Worm (Caenorhabditis elegans) whole organism, L4 larva: Measurements from ENCODE around the gene F53B3.3.

Source experiments
- F10B5.3 ChIP-seq: sonication (generic microtip); optimal IDR thresholded peaks from 2 replicates; lab custom pipeline; 2016; ENCODE audit warnings: mild to moderate bottlenecking, missing genetic modification characterization, missing compliant biosample characterization
- F37D6.2 ChIP-seq: sonication (generic microtip); optimal IDR thresholded peaks from 2 replicates; lab custom pipeline; 2016; ENCODE audit warnings: mild to moderate bottlenecking, missing genetic modification characterization, missing compliant biosample characterization
- F44E2.7 ChIP-seq: fragments of 200-800 bp; sonication (Bioruptor generic); IDR thresholded peaks from 2 replicates; pipeline ENCODE4 v2.1.2; 2022; ENCODE audit warnings: missing genetic modification characterization, missing compliant biosample characterization
- T20F7.1 ChIP-seq: fragments of 200-800 bp; sonication (Bioruptor generic); optimal IDR thresholded peaks from 2 replicates; lab custom pipeline; 2018; ENCODE audit warnings: mild to moderate bottlenecking, missing genetic modification characterization, missing compliant biosample characterization
- Y105C5A.15 ChIP-seq: fragments of 200-800 bp; sonication (Bioruptor generic); IDR thresholded peaks from 2 replicates; pipeline ENCODE4 v1.3.6; 2022; ENCODE audit warnings: missing genetic modification characterization, missing compliant biosample characterization
- Y5F2A.4 ChIP-seq: fragments of 200-800 bp; sonication (Bioruptor generic); optimal IDR thresholded peaks from 2 replicates; lab custom pipeline; 2018; ENCODE audit warnings: mild to moderate bottlenecking, missing genetic modification characterization, missing compliant biosample characterization
- Y75B8A.6 ChIP-seq: fragments of 200-800 bp; sonication (Bioruptor generic); IDR thresholded peaks from 2 replicates; pipeline ENCODE4 v1.3.6; 2022; ENCODE audit warnings: missing genetic modification reagents, missing genetic modification characterization, missing compliant biosample characterization
- aha-1 ChIP-seq: fragments of 150-350 bp; peaks from one replicate; lab custom pipeline; 2014; ENCODE audit warnings: missing biosample characterization, missing genetic modification characterization
- ceh-20 ChIP-seq: fragments of 200-800 bp; sonication (Bioruptor generic); IDR thresholded peaks from 2 replicates; pipeline ENCODE4 v1.3.6; 2022; ENCODE audit warnings: missing genetic modification reagents, missing genetic modification characterization, missing compliant biosample characterization
- ceh-32 ChIP-seq: sonication (generic microtip); optimal IDR thresholded peaks from 2 replicates; lab custom pipeline; 2016; ENCODE audit warnings: mild to moderate bottlenecking, missing genetic modification characterization, missing compliant biosample characterization; ENCODE audit not compliant: poor library complexity
- ceh-44 ChIP-seq: fragments of 200-800 bp; sonication (Bioruptor generic); IDR thresholded peaks from 2 replicates; pipeline ENCODE4 v1.3.6; 2022; ENCODE audit warnings: missing genetic modification reagents, missing genetic modification characterization, missing compliant biosample characterization
- ceh-82 ChIP-seq: sonication (generic microtip); optimal IDR thresholded peaks from 2 replicates; lab custom pipeline; 2017; ENCODE audit warnings: missing biosample characterization, missing genetic modification characterization
- ctbp-1 ChIP-seq: fragments of 200-800 bp; sonication (Bioruptor generic); IDR thresholded peaks from 2 replicates; pipeline ENCODE4 v1.3.6; 2022; ENCODE audit warnings: missing genetic modification reagents, missing genetic modification characterization, missing compliant biosample characterization
- daf-12 ChIP-seq: fragments of 150-350 bp; optimal IDR thresholded peaks from 2 replicates; lab custom pipeline; 2014; ENCODE audit warnings: missing biosample characterization, missing genetic modification reagents, missing genetic modification characterization
- daf-16 ChIP-seq, 3 experiments: sonication (generic microtip); optimal IDR thresholded peaks; 2 replicates each; lab custom pipeline; 2016 to 2017; ENCODE audit warnings: missing genetic modification characterization in 3 of 3, missing genetic modification reagents in 3 of 3, mild to moderate bottlenecking in 2 of 3, missing compliant biosample characterization in 2 of 3, missing biosample characterization in 1 of 3, moderate library complexity in 1 of 3
- daf-19 ChIP-seq: fragments of 200-800 bp; sonication (Bioruptor generic); conservative IDR thresholded peaks from 2 replicates; pipeline ENCODE4 v1.3.6; 2022; ENCODE audit warnings: missing genetic modification characterization, missing compliant biosample characterization
- daf-8 ChIP-seq: fragments of 200-800 bp; sonication (Bioruptor generic); IDR thresholded peaks from 2 replicates; pipeline ENCODE4 v1.3.6; 2022; ENCODE audit warnings: missing genetic modification characterization, missing compliant biosample characterization
- dmd-6 ChIP-seq: fragments of 200-800 bp; sonication (Bioruptor generic); IDR thresholded peaks from 2 replicates; pipeline ENCODE4 v1.3.6; 2022; ENCODE audit warnings: missing genetic modification reagents, missing genetic modification characterization, missing compliant biosample characterization
- dve-1 ChIP-seq: sonication (generic microtip); optimal IDR thresholded peaks from 2 replicates; lab custom pipeline; 2017; ENCODE audit warnings: antibody characterized with exemption, mild to moderate bottlenecking, missing genetic modification characterization, missing compliant biosample characterization; ENCODE audit not compliant: insufficient read depth
- fkh-10 ChIP-seq: fragments of 150-350 bp; optimal IDR thresholded peaks from 2 replicates; lab custom pipeline; 2014; ENCODE audit warnings: missing biosample characterization, missing genetic modification reagents, missing genetic modification characterization
- gei-8 ChIP-seq: fragments of 200-800 bp; sonication (Bioruptor generic); optimal IDR thresholded peaks from 2 replicates; lab custom pipeline; 2018; ENCODE audit warnings: mild to moderate bottlenecking, missing genetic modification characterization, missing compliant biosample characterization
- hif-1 ChIP-seq, 2 experiments: sonication (generic microtip); optimal IDR thresholded peaks; 2 replicates each; lab custom pipeline; 2016 to 2017; ENCODE audit warnings: missing compliant biosample characterization in 2 of 2, missing genetic modification characterization in 2 of 2, missing genetic modification reagents in 2 of 2, missing genotype in 2 of 2, mild to moderate bottlenecking in 1 of 2
- hlh-11 ChIP-seq: fragments of 200-800 bp; sonication (Bioruptor generic); optimal IDR thresholded peaks from 2 replicates; lab custom pipeline; 2018; ENCODE audit warnings: mild to moderate bottlenecking, missing genetic modification characterization, missing compliant biosample characterization
- hlh-30 ChIP-seq: sonication (generic microtip); optimal IDR thresholded peaks from 2 replicates; lab custom pipeline; 2017; ENCODE audit warnings: antibody characterized with exemption, mild to moderate bottlenecking, missing genetic modification characterization, missing compliant biosample characterization; ENCODE audit not compliant: insufficient read depth
- lim-7 ChIP-seq: fragments of 200-800 bp; sonication (Bioruptor generic); IDR thresholded peaks from 2 replicates; pipeline ENCODE4 v1.3.6; 2022; ENCODE audit warnings: missing genetic modification characterization, missing compliant biosample characterization
- lin-38 ChIP-seq: fragments of 200-800 bp; sonication (Bioruptor generic); IDR thresholded peaks from 2 replicates; pipeline ENCODE4 v1.3.6; 2022; ENCODE audit warnings: missing genetic modification reagents, missing genetic modification characterization, missing compliant biosample characterization
- lin-39 ChIP-seq: fragments of 150-350 bp; optimal IDR thresholded peaks from 2 replicates; lab custom pipeline; 2014; ENCODE audit warnings: missing biosample characterization, missing genetic modification reagents, missing genetic modification characterization
- lsy-2 ChIP-seq, 2 experiments: fragments of 150-350 bp in 1 of 2; sonication (generic microtip) in 1 of 2; optimal IDR thresholded peaks; 2 replicates each; lab custom pipeline; 2014 to 2017; ENCODE audit warnings: missing biosample characterization in 2 of 2, missing genetic modification characterization in 2 of 2
- mdl-1 ChIP-seq, 2 experiments: fragments of 150-350 bp in 1 of 2; sonication (generic microtip) in 1 of 2; optimal IDR thresholded peaks; 2 replicates each; lab custom pipeline; 2014 to 2017; ENCODE audit warnings: missing biosample characterization in 2 of 2, missing genetic modification characterization in 2 of 2
- mes-2 ChIP-seq: sonication (generic microtip); optimal IDR thresholded peaks from 2 replicates; lab custom pipeline; 2016; ENCODE audit warnings: missing genotype, mild to moderate bottlenecking, missing genetic modification characterization, missing compliant biosample characterization; ENCODE audit not compliant: poor library complexity, severe bottlenecking
- nhr-25 ChIP-seq: sonication (generic microtip); optimal IDR thresholded peaks from 2 replicates; lab custom pipeline; 2017; ENCODE audit warnings: missing genetic modification characterization, mild to moderate bottlenecking, missing compliant biosample characterization, antibody characterized with exemption, moderate library complexity, borderline replicate concordance; ENCODE audit not compliant: insufficient read depth
- nhr-48 ChIP-seq: sonication (generic microtip); optimal IDR thresholded peaks from 2 replicates; lab custom pipeline; 2016; ENCODE audit warnings: mild to moderate bottlenecking, missing genetic modification characterization, missing compliant biosample characterization
- nhr-6 ChIP-seq: fragments of 150-350 bp; optimal IDR thresholded peaks from 2 replicates; lab custom pipeline; 2014; ENCODE audit warnings: missing biosample characterization, missing genetic modification characterization
- sdz-12 ChIP-seq: fragments of 200-800 bp; sonication (Bioruptor generic); optimal IDR thresholded peaks from 2 replicates; lab custom pipeline; 2018; ENCODE audit warnings: mild to moderate bottlenecking, missing genetic modification characterization, missing compliant biosample characterization
- snpc-1.2 ChIP-seq: fragments of 200-800 bp; sonication (Bioruptor generic); IDR thresholded peaks from 2 replicates; pipeline ENCODE4 v1.3.6; 2022; ENCODE audit warnings: missing genetic modification reagents, missing genetic modification characterization, missing compliant biosample characterization
- snpc-4 ChIP-seq: fragments of 150-350 bp; optimal IDR thresholded peaks from 2 replicates; lab custom pipeline; 2014; ENCODE audit warnings: missing biosample characterization, missing genetic modification characterization
- tag-97 ChIP-seq: fragments of 200-800 bp; sonication (Bioruptor generic); IDR thresholded peaks from 2 replicates; pipeline ENCODE4 v1.3.6; 2022; ENCODE audit warnings: missing genetic modification characterization, missing compliant biosample characterization
- unc-130 ChIP-seq: sonication (generic microtip); optimal IDR thresholded peaks from 2 replicates; lab custom pipeline; 2016; ENCODE audit warnings: missing genetic modification reagents, missing genetic modification characterization, missing compliant biosample characterization
- unc-39 ChIP-seq: sonication (generic microtip); optimal IDR thresholded peaks from 2 replicates; lab custom pipeline; 2017; ENCODE audit warnings: missing biosample characterization, missing genetic modification characterization
- unc-62 ChIP-seq, 3 experiments: fragments of 150-350 bp in 1 of 3; sonication (generic microtip); optimal IDR thresholded peaks in 2 of 3; peaks in 1 of 3; 1 replicate in 1 of 3; 2 replicates in 2 of 3; lab custom pipeline; 2014 to 2017; ENCODE audit warnings: missing biosample characterization in 3 of 3, missing genetic modification characterization in 3 of 3, missing genetic modification reagents in 3 of 3, missing genotype in 1 of 3
- vab-7 ChIP-seq: fragments of 200-800 bp; sonication (Bioruptor generic); IDR thresholded peaks from 2 replicates; pipeline ENCODE4 v1.3.6; 2022; ENCODE audit warnings: missing genetic modification reagents, missing genetic modification characterization, missing compliant biosample characterization
- zag-1 ChIP-seq: fragments of 150-350 bp; optimal IDR thresholded peaks from 2 replicates; lab custom pipeline; 2014; ENCODE audit warnings: missing biosample characterization, missing genetic modification characterization
- zfp-2 ChIP-seq: sonication (generic microtip); optimal IDR thresholded peaks from 2 replicates; lab custom pipeline; 2016; ENCODE audit warnings: mild to moderate bottlenecking, missing genetic modification characterization, missing compliant biosample characterization
- zfp-3 ChIP-seq: fragments of 200-800 bp; sonication (Bioruptor generic); conservative IDR thresholded peaks from 2 replicates; pipeline ENCODE4 v1.3.6; 2022; ENCODE audit warnings: missing genetic modification reagents, missing genetic modification characterization, missing compliant biosample characterization
- zip-2 ChIP-seq: fragments of 150-350 bp; optimal IDR thresholded peaks from 2 replicates; lab custom pipeline; 2014; ENCODE audit warnings: missing biosample characterization, missing genetic modification characterization
- ztf-11 ChIP-seq: fragments of 150-350 bp; optimal IDR thresholded peaks from 2 replicates; lab custom pipeline; 2014; ENCODE audit warnings: missing biosample characterization, missing genetic modification characterization

Gene F53B3.3

DNA sequence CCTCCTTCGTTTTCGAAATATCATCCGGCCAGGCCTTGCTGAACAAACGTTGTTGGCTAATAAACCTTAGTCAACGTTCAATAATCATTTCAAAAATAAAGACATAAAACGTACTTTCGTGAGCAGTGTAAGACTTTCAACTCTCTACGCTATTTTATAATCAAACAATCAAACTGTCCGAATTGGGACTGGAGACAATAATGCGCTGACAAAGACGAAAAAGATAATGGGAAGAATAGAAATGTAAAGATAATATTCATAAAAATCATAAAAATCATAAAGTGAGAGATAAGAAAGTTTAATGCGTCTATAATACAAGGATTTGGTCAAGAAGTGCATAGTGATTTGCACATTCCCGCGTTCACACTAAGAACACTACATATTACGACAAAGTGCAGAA, 29.2 kb downstream of the F53B3.3 start (continued):
- no peak for TF ChIP-seq fkh-10 (GFP tag; lab: Kevin White, UChicago)
- no peak for TF ChIP-seq sdz-12 (GFP tag; lab: Kevin White, UChicago)
- TF ChIP-seq gei-8 (GFP tag; lab: Kevin White, UChicago) = no peak
- no peak for TF ChIP-seq nhr-6 (tag; lab: Kevin White, UChicago)
- no peak for TF ChIP-seq zag-1
- TF ChIP-seq dve-1 = peak; percentile 89
- no peak for TF ChIP-seq ztf-11
- TF ChIP-seq zfp-3 = no peak
- no peak for TF ChIP-seq ceh-44 (GFP tag; lab: Robert Waterston, UW)
- no peak for TF ChIP-seq hlh-30
- TF ChIP-seq daf-16 (GFP tag; optimal IDR thresholded peaks at IDR 0.05; lab: Kevin White, UChicago) = no peak
- peak; percentile 51 for TF ChIP-seq daf-16 (tag; optimal IDR thresholded peaks at IDR 0.05; lab: Kevin White, UChicago)
- no peak for TF ChIP-seq unc-39 (tag; lab: Kevin White, UChicago)
- TF ChIP-seq lin-38 (GFP tag; lab: Robert Waterston, UW) = no peak
- no peak for TF ChIP-seq zfp-2 (tag; lab: Kevin White, UChicago)
- TF ChIP-seq F44E2.7 = no peak
- no peak for TF ChIP-seq Y5F2A.4 (GFP tag; lab: Kevin White, UChicago)
- TF ChIP-seq zip-2 (tag; lab: Kevin White, UChicago) = no peak

DNA sequence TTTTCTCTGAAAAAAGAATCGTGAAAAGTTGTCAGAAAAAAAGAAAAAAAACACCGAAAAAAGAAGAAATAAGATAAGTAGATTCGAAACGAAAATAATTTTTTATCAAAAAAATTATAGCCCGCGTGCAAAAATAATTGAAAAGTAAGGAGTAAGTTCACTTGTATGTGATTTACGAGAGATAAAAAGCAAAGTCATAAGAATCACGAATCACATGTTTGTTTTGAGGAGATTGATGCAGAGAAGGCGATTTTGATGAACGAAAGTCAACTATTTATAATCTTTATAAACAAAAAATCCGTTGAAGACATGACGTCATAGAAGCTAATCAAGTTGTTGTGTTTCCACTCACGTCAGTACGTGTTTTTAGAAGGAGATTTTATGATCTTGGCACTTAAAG, 30.6 kb downstream of the F53B3.3 start, which contains the start of gene Y71H10B.1:
Gene Y71H10B.1, minus strand, starts transcription at position 6 of the 400 bp plus-strand sequence.
- TF ChIP-seq ceh-32 (tag; lab: Kevin White, UChicago) (no peak), mdl-1 (tag; optimal IDR thresholded peaks at IDR 0.05; lab: Kevin White, UChicago) (peak in 1 of 2 experiments; percentile 30), hlh-30 (peak; percentile 82), T20F7.1 (no peak), lsy-2 (tag; optimal IDR thresholded peaks at IDR 0.05; lab: Kevin White, UChicago) (peak in 1 of 2 experiments; percentile 18), dmd-6 (peak; percentile 45), daf-8 (GFP tag; lab: Robert Waterston, UW) (no peak)

DNA sequence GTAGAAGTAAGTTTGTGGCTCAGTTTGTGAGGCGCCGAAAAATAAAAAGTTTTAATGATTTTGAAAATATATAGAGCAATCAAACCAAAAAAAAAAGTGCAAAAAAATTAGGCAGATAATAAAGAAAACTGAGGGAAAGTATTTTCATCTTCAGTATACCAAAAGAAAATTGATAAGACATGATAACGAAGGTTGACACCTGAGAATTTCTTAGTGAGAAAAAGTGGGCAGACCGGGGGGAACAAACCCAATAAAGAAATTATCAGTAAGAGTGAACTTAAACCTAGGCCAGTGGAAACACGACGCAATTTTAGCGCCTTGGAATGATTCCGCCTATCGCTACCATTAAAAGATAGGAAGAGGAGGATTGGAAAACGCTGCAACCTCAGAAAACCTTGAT, 32.3 kb downstream of the F53B3.3 start:
- TF ChIP-seq F10B5.3 = no peak
- TF ChIP-seq lin-39 (tag; lab: Kevin White, UChicago) = no peak
- peak; percentile 37 for TF ChIP-seq dve-1
- TF ChIP-seq aha-1 (tag; lab: Kevin White, UChicago) = peak; percentile 9
- no peak for TF ChIP-seq daf-8 (GFP tag; lab: Robert Waterston, UW)
- TF ChIP-seq unc-62 (GFP tag; optimal IDR thresholded peaks at IDR 0.05 in 1 of 2; lab: Kevin White, UChicago) = no peak
- TF ChIP-seq unc-62 (tag; optimal IDR thresholded peaks at IDR 0.05; lab: Kevin White, UChicago) = no peak
- no peak for TF ChIP-seq daf-16 (GFP tag; optimal IDR thresholded peaks at IDR 0.05; lab: Kevin White, UChicago)
- TF ChIP-seq daf-16 (tag; optimal IDR thresholded peaks at IDR 0.05; lab: Kevin White, UChicago) = peak; percentile 0
- no peak for TF ChIP-seq F37D6.2 (tag; lab: Kevin White, UChicago)
- TF ChIP-seq daf-12 (tag; lab: Kevin White, UChicago) = no peak
- TF ChIP-seq Y105C5A.15 (GFP tag; lab: Robert Waterston, UW) = no peak
- no peak for TF ChIP-seq T20F7.1
- no peak for TF ChIP-seq daf-19 (GFP tag; lab: Robert Waterston, UW)
- TF ChIP-seq unc-130 (GFP tag; lab: Kevin White, UChicago) = no peak
- no peak for TF ChIP-seq ctbp-1
- TF ChIP-seq snpc-4 (tag; lab: Kevin White, UChicago) = no peak
- TF ChIP-seq gei-8 (GFP tag; lab: Kevin White, UChicago) = no peak
- no peak for TF ChIP-seq hif-1 (tag; optimal IDR thresholded peaks at IDR 0.05; lab: Kevin White, UChicago)
- no peak for TF ChIP-seq lim-7 (GFP tag; lab: Robert Waterston, UW)
- TF ChIP-seq Y75B8A.6 (GFP tag; lab: Robert Waterston, UW) = no peak
- no peak for TF ChIP-seq nhr-25 (tag; lab: Kevin White, UChicago)
- no peak for TF ChIP-seq ceh-82 (tag; lab: Kevin White, UChicago)
- TF ChIP-seq nhr-48 (tag; lab: Kevin White, UChicago) = no peak
- TF ChIP-seq snpc-1.2 (GFP tag; lab: Robert Waterston, UW) = no peak
- TF ChIP-seq dmd-6 = peak; percentile 65
- TF ChIP-seq vab-7 (GFP tag; lab: Robert Waterston, UW) = no peak
- peak; percentile 30 for TF ChIP-seq hlh-11 (tag; lab: Kevin White, UChicago)
- no peak for TF ChIP-seq zfp-3
- no peak for TF ChIP-seq tag-97 (GFP tag; lab: Robert Waterston, UW)
- TF ChIP-seq ceh-20 (GFP tag; lab: Robert Waterston, UW) = no peak
- TF ChIP-seq mes-2 (tag; lab: Kevin White, UChicago) = no peak
